Worm (Caenorhabditis elegans) whole organism, young adult: ENCODE data around the gene R160.13.

Source experiments
- egl-18 ChIP-seq: fragments of 200-800 bp; sonication (Bioruptor generic); IDR thresholded peaks from 2 replicates; pipeline ENCODE4 v1.3.6; 2022; ENCODE audit warnings: missing genetic modification reagents, missing genetic modification characterization, missing compliant biosample characterization
- nfya-1 ChIP-seq: sonication (generic microtip); optimal IDR thresholded peaks from 2 replicates; lab custom pipeline; 2017; ENCODE audit warnings: antibody characterized with exemption, missing compliant biosample characterization, missing genetic modification characterization, borderline replicate concordance; ENCODE audit not compliant: insufficient read depth

- TF ChIP-seq egl-18 (GFP tag; lab: Robert Waterston, UW) (no peak), nfya-1 (no peak)
These were observed 18.0 kb downstream of the R160.13 start, which contains the start of gene col-165 for ce11 chrX:4353318-4353717.
